Fruit fly (Drosophila melanogaster) whole organism, pupa: Measurements from ENCODE around the gene CG1924.

ENCODE experiments used
- CG10348 ChIP-seq: fragments of 200-800 bp; sonication (Bioruptor generic); IDR thresholded peaks from 2 replicates; pipeline ENCODE4 v1.3.6; 2022; ENCODE audit warnings: missing biosample characterization, missing genetic modification characterization
- CG12605 ChIP-seq: fragments of 200-800 bp; sonication (Bioruptor generic); IDR thresholded peaks from 2 replicates; pipeline ENCODE4 v1.3.6; 2022; ENCODE audit warnings: missing biosample characterization, missing genetic modification characterization
- CG13204 ChIP-seq: fragments of 200-800 bp; sonication (Bioruptor generic); optimal IDR thresholded peaks from 2 replicates; lab custom pipeline; 2018; ENCODE audit warnings: missing biosample characterization, mild to moderate bottlenecking, missing genetic modification characterization, moderate library complexity
- CG14655 ChIP-seq: fragments of 200-800 bp; sonication (Bioruptor generic); optimal IDR thresholded peaks from 3 replicates; lab custom pipeline; 2017; ENCODE audit warnings: mild to moderate bottlenecking, missing biosample characterization, missing genetic modification reagents, missing genetic modification characterization
- CG15710 ChIP-seq: fragments of 200-800 bp; sonication (Bioruptor generic); optimal IDR thresholded peaks from 2 replicates; lab custom pipeline; 2018; ENCODE audit warnings: missing biosample characterization, mild to moderate bottlenecking, missing genetic modification characterization, moderate library complexity
- CG17806 ChIP-seq: fragments of 200-800 bp; sonication (Bioruptor generic); optimal IDR thresholded peaks from 2 replicates; lab custom pipeline; 2018; ENCODE audit warnings: missing biosample characterization, mild to moderate bottlenecking, missing genetic modification characterization, moderate library complexity
- CG32121 ChIP-seq: fragments of 200-800 bp; sonication (Bioruptor generic); IDR thresholded peaks from 2 replicates; pipeline ENCODE4 v1.3.6; 2022; ENCODE audit warnings: missing biosample characterization, missing genetic modification characterization
- CG34367 ChIP-seq: fragments of 200-800 bp; sonication (Bioruptor generic); optimal IDR thresholded peaks from 2 replicates; lab custom pipeline; 2018; ENCODE audit warnings: missing biosample characterization, mild to moderate bottlenecking, missing genetic modification characterization
- CG4496 ChIP-seq: fragments of 200-800 bp; sonication (Bioruptor generic); IDR thresholded peaks from 3 replicates; pipeline ENCODE4 v1.3.6; 2022; ENCODE audit warnings: missing biosample characterization, missing genetic modification characterization
- CG8159 ChIP-seq: fragments of 200-800 bp; sonication (Bioruptor generic); optimal IDR thresholded peaks from 3 replicates; lab custom pipeline; 2018; ENCODE audit warnings: missing biosample characterization, mild to moderate bottlenecking, missing genetic modification characterization, moderate library complexity
- CG8301 ChIP-seq: fragments of 200-800 bp; sonication (Bioruptor generic); optimal IDR thresholded peaks from 2 replicates; lab custom pipeline; 2018; ENCODE audit warnings: missing biosample characterization, mild to moderate bottlenecking, missing genetic modification characterization
- CG9948 ChIP-seq: fragments of 200-800 bp; sonication (Bioruptor generic); optimal IDR thresholded peaks from 2 replicates; lab custom pipeline; 2018; ENCODE audit warnings: missing biosample characterization, mild to moderate bottlenecking, missing genetic modification characterization, moderate library complexity
- D1 ChIP-seq: fragments of 200-800 bp; sonication (Bioruptor generic); optimal IDR thresholded peaks from 2 replicates; lab custom pipeline; 2018; ENCODE audit warnings: missing biosample characterization, mild to moderate bottlenecking, missing genetic modification characterization, moderate library complexity
- EcR ChIP-seq: fragments of 200-800 bp; sonication (Bioruptor generic); optimal IDR thresholded peaks from 3 replicates; lab custom pipeline; 2019; ENCODE audit warnings: missing biosample characterization, missing genetic modification characterization, mild to moderate bottlenecking, moderate library complexity, missing genetic modification reagents
- Ets98B ChIP-seq: fragments of 200-800 bp; sonication (Bioruptor generic); IDR thresholded peaks from 2 replicates; pipeline ENCODE4 v1.3.6; 2022; ENCODE audit warnings: missing biosample characterization, missing genetic modification characterization
- Pif1A ChIP-seq: fragments of 200-800 bp; sonication (Bioruptor generic); optimal IDR thresholded peaks from 3 replicates; lab custom pipeline; 2016; ENCODE audit warnings: missing biosample characterization, missing genetic modification characterization
- Pif1B ChIP-seq: fragments of 200-800 bp; sonication (Bioruptor generic); optimal IDR thresholded peaks from 3 replicates; lab custom pipeline; 2016; ENCODE audit warnings: missing biosample characterization, missing genetic modification characterization
- Snoo ChIP-seq: fragments of 200-800 bp; sonication (Bioruptor generic); optimal IDR thresholded peaks from 3 replicates; lab custom pipeline; 2017; ENCODE audit warnings: missing biosample characterization, mild to moderate bottlenecking, missing genetic modification characterization, inconsistent platforms
- fd96Ca ChIP-seq: fragments of 200-800 bp; sonication (Bioruptor generic); IDR thresholded peaks from 3 replicates; pipeline ENCODE4 v1.3.6; 2022; ENCODE audit warnings: missing biosample characterization, missing genetic modification characterization
- gl ChIP-seq: fragments of 200-800 bp; sonication (Bioruptor generic); optimal IDR thresholded peaks from 2 replicates; lab custom pipeline; 2018; ENCODE audit warnings: missing biosample characterization, mild to moderate bottlenecking, missing genetic modification characterization
- rn ChIP-seq: fragments of 200-800 bp; sonication (Bioruptor generic); IDR thresholded peaks from 2 replicates; pipeline ENCODE4 v1.3.6; 2022; ENCODE audit warnings: missing biosample characterization, missing genetic modification characterization

CG1924 gene

DNA sequence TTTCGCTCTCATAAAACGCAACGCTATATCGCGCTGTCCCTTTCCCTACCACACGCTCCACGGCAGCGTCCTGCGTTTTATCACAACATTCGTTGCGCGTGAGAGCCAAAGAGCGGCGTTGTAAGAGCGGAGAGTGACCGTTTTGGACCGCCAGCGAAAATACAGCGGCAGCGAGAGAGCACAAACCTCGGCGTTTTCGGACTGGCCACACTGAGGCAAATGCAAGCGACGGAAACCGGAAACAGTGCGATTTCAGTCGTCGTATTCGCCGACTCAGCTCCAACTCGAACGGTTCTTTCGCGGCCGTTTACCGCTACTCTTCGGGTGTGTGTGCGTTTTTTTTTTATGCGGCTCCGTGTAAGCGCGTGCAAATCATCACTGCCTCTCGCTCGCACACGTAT lies 25.1 kb upstream of the CG1924 start:
- peak; percentile 71 for TF ChIP-seq gl (tag; lab: Kevin White, UChicago)
- peak; percentile 32 for TF ChIP-seq CG14655 (GFP tag; lab: Kevin White, UChicago)
- TF ChIP-seq CG15710 (tag; lab: Kevin White, UChicago), result peak; percentile 28
- TF ChIP-seq CG13204 (GFP tag; lab: Kevin White, UChicago), result peak; percentile 74
- peak; percentile 72 for TF ChIP-seq Ets98B (GFP tag; lab: Robert Waterston, UW)
- no peak for TF ChIP-seq D1 (tag; lab: Kevin White, UChicago)
- TF ChIP-seq CG4496 (GFP tag; lab: Robert Waterston, UW), result peak; percentile 90
- TF ChIP-seq CG8301 (tag; lab: Kevin White, UChicago), result peak; percentile 20
- peak; percentile 60 for TF ChIP-seq Pif1A (GFP tag; lab: Kevin White, UChicago)
- TF ChIP-seq Snoo, result peak; percentile 74
- TF ChIP-seq CG8159 (tag; lab: Kevin White, UChicago), result peak; percentile 41
- TF ChIP-seq CG32121 (GFP tag; lab: Robert Waterston, UW), result peak; percentile 61; the same call in 1 of the 2 replicates
- peak; percentile 61; the same call in 1 of the 2 replicates for TF ChIP-seq CG12605
- TF ChIP-seq rn (GFP tag; lab: Robert Waterston, UW), result no peak
- TF ChIP-seq CG9948 (tag; lab: Kevin White, UChicago), result no peak
- peak; percentile 70; the same call in 2 of the 3 replicates for TF ChIP-seq fd96Ca
- TF ChIP-seq CG10348 (GFP tag; lab: Robert Waterston, UW), result no peak
- TF ChIP-seq CG17806, result no peak
- peak; percentile 17 for TF ChIP-seq Pif1B (GFP tag; lab: Kevin White, UChicago)
- peak; percentile 42 for TF ChIP-seq CG34367 (tag; lab: Kevin White, UChicago)
- no peak for TF ChIP-seq EcR (GFP tag; lab: Kevin White, UChicago)

DNA sequence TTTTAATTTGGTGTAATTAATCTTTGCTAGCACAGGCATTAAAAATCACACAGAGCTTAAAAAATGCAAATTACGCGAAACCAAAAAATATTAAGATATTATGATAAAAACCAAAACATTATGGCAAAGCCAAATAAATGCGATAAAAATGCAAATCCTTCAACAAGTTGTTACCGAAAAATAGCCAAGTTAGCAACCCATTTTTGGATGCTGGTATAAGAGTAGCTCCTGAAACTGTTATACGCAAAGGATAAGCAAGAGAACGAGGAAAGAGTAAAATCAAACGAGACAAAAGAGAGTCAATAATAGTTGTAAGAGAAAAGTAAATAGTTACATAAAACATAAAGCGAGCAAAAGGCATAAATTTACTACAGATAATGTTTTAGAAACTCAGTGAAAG lies 24.3 kb upstream of the CG1924 start:
- no peak for TF ChIP-seq CG14655 (GFP tag; lab: Kevin White, UChicago)
- no peak for TF ChIP-seq CG15710 (tag; lab: Kevin White, UChicago)
- no peak for TF ChIP-seq CG13204 (GFP tag; lab: Kevin White, UChicago)

DNA sequence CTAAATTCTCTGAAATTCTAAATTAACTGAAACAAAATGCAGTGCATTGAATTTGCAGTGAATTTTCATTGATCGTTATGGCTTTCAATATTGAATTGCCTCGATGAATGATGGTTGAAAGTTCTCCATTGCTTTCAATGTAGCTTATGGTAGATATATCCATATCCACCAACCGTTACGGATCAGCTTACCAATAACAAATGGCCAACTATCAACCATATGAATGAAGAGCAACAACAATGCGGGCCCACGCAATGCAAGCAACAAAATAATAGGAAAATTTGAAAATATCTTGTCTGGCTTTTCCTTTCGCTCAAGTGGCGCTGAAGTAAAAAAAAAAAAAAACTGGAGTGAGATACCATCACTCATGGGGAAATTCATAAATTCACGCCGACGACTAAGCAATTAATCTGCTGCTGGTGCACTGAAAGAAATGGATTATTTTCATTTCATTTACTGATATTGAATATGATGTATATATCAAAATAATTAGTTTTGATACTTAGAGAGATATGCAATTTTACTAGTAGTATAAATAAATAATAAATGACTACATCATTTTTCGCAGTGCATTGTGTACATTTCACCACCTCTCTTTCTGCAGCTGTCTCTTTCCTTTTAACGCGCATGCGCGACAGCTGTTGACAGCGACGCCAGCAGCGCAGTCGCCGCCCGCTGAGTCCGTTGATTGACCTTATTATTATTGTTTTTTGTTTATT lies 23.6 kb upstream of the CG1924 start:
- no peak for TF ChIP-seq CG13204 (GFP tag; lab: Kevin White, UChicago)
- TF ChIP-seq CG12605, result no peak
- peak; percentile 39 for TF ChIP-seq CG17806
- TF ChIP-seq EcR (GFP tag; lab: Kevin White, UChicago), result peak; percentile 3
- peak; percentile 17 for TF ChIP-seq CG34367 (tag; lab: Kevin White, UChicago)
- peak; percentile 68; the same call in 1 of the 3 replicates for TF ChIP-seq fd96Ca
- TF ChIP-seq CG9948 (tag; lab: Kevin White, UChicago), result peak; percentile 22
- TF ChIP-seq Pif1B (GFP tag; lab: Kevin White, UChicago), result peak; percentile 20
- TF ChIP-seq CG4496 (GFP tag; lab: Robert Waterston, UW), result peak; percentile 76; the same call in 2 of the 3 replicates
- peak; percentile 60 for TF ChIP-seq CG14655 (GFP tag; lab: Kevin White, UChicago)
- TF ChIP-seq Snoo, result peak; percentile 34
- TF ChIP-seq CG15710 (tag; lab: Kevin White, UChicago), result peak; percentile 56
- peak; percentile 55 for TF ChIP-seq CG8159 (tag; lab: Kevin White, UChicago)
- TF ChIP-seq D1 (tag; lab: Kevin White, UChicago), result no peak
- peak; percentile 31 for TF ChIP-seq Pif1A (GFP tag; lab: Kevin White, UChicago)
- TF ChIP-seq CG32121 (GFP tag; lab: Robert Waterston, UW), result peak; percentile 49; the same call in 1 of the 2 replicates
- 0 out of 2 replicates have a peak, but pooled peaks have one; percentile 22 for TF ChIP-seq rn (GFP tag; lab: Robert Waterston, UW)
- no peak for TF ChIP-seq CG10348 (GFP tag; lab: Robert Waterston, UW)
- TF ChIP-seq gl (tag; lab: Kevin White, UChicago), result no peak
- peak; percentile 45 for TF ChIP-seq CG8301 (tag; lab: Kevin White, UChicago)
- TF ChIP-seq Ets98B (GFP tag; lab: Robert Waterston, UW), result peak; percentile 68

DNA sequence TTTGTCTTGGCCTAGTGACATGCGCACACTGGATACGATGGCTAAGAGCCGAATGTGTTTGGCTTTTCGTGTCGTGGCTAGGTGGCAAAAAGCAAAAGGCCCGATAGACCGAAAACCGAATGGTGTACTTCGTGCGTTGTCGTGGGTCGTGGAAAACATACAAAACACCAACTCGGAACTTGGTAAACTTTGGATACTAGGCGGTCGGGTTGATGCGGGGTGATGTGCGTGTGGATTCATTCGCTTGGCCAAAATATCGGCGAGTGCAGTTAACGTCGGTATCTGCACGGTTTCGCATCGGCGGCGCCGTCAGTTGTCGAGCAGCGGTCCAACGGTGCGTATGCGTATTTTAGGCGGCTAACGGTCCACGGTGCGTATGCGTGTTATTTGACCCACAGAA lies 50.4 kb downstream of the CG1924 start:
- no peak for TF ChIP-seq Pif1A (GFP tag; lab: Kevin White, UChicago)
- no peak for TF ChIP-seq CG10348 (GFP tag; lab: Robert Waterston, UW)
- TF ChIP-seq CG32121 (GFP tag; lab: Robert Waterston, UW), result no peak
- TF ChIP-seq gl (tag; lab: Kevin White, UChicago), result no peak
- no peak for TF ChIP-seq Snoo
- no peak for TF ChIP-seq CG13204 (GFP tag; lab: Kevin White, UChicago)
- no peak for TF ChIP-seq CG14655 (GFP tag; lab: Kevin White, UChicago)
- TF ChIP-seq CG15710 (tag; lab: Kevin White, UChicago), result no peak
- TF ChIP-seq D1 (tag; lab: Kevin White, UChicago), result no peak
- no peak for TF ChIP-seq CG34367 (tag; lab: Kevin White, UChicago)
- no peak for TF ChIP-seq CG17806
- no peak for TF ChIP-seq rn (GFP tag; lab: Robert Waterston, UW)
- TF ChIP-seq Ets98B (GFP tag; lab: Robert Waterston, UW), result no peak
- TF ChIP-seq CG12605, result no peak
- no peak for TF ChIP-seq CG4496 (GFP tag; lab: Robert Waterston, UW)
- no peak for TF ChIP-seq CG8301 (tag; lab: Kevin White, UChicago)
- no peak for TF ChIP-seq Pif1B (GFP tag; lab: Kevin White, UChicago)
